Worm (Caenorhabditis elegans): Measurements from ENCODE around the gene srx-78.

ce11 chrV:15085335-15085800, 9.5 kb upstream of the srx-78 start, which contains the start of the genes ahsa-1 and C01G10.7:
- TF ChIP-seq ama-1 (optimal IDR thresholded peaks at IDR 0.05) (no peak), flt-1 (GFP tag; IDR thresholded peaks at IDR 0.05) (0 out of 2 replicates have a peak, but pooled peaks have one; percentile 24), sea-1 (GFP tag; conservative IDR thresholded peaks at IDR 0.05) (no peak)

All from whole organism, early embryonic.